Fruit fly (Drosophila melanogaster) whole organism, wandering third instar larva: ENCODE data around the gene miple2.

Experiments
- Hr78 ChIP-seq: fragments of >200 bp; optimal IDR thresholded peaks from 2 replicates; lab custom pipeline; 2017; ENCODE audit warnings: missing biosample characterization, missing genetic modification characterization
- OdsH ChIP-seq: fragments of 200-800 bp; sonication (Bioruptor generic); optimal IDR thresholded peaks from 2 replicates; lab custom pipeline; 2016; ENCODE audit warnings: missing biosample characterization, mild to moderate bottlenecking, missing genetic modification characterization
- br ChIP-seq: fragments of 200-800 bp; sonication (Bioruptor generic); optimal IDR thresholded peaks from 2 replicates; lab custom pipeline; 2016; ENCODE audit warnings: missing biosample characterization, missing genetic modification characterization
- dl ChIP-seq, 2 experiments: fragments of 175-275, 200-275 bp in 1 of 2; fragments of 200-275 bp in 1 of 2; sonication (Bioruptor generic); optimal IDR thresholded peaks; lab custom pipeline; 2018; ENCODE audit warnings: mild to moderate bottlenecking in 2 of 2, missing biosample characterization in 2 of 2, missing genetic modification characterization in 2 of 2, moderate library complexity in 2 of 2; ENCODE audit not compliant: partially characterized antibody in 2 of 2, insufficient read depth in 1 of 2
- h ChIP-seq: fragments of 200-800 bp; sonication (Bioruptor generic); optimal IDR thresholded peaks from 3 replicates; lab custom pipeline; 2016; ENCODE audit warnings: missing biosample characterization, mild to moderate bottlenecking, missing genetic modification characterization
- jim ChIP-seq: fragments of 175-275, 200-325 bp; sonication (Bioruptor generic); optimal IDR thresholded peaks from 2 replicates; lab custom pipeline; 2016; ENCODE audit warnings: missing biosample characterization, mild to moderate bottlenecking, missing genetic modification characterization
- lola ChIP-seq: fragments of >200 bp; optimal IDR thresholded peaks from 2 replicates; lab custom pipeline; 2017; ENCODE audit warnings: missing biosample characterization, missing genetic modification characterization
- psq ChIP-seq: fragments of 200-800 bp; sonication (Bioruptor generic); optimal IDR thresholded peaks from 3 replicates; lab custom pipeline; 2017; ENCODE audit warnings: missing biosample characterization, mild to moderate bottlenecking, missing genetic modification characterization, moderate library complexity

- TF ChIP-seq dl (GFP tag; optimal IDR thresholded peaks at IDR 0.05; lab: Kevin White, UChicago; ENCODE audit: insufficient read depth in 1 of 2, partially characterized antibody in 2 of 2) = no peak
- no peak for TF ChIP-seq OdsH (GFP tag; lab: Kevin White, UChicago)
- TF ChIP-seq psq = no peak
- TF ChIP-seq br = no peak
- TF ChIP-seq jim = no peak
- TF ChIP-seq lola = no peak
- TF ChIP-seq h (GFP tag; lab: Kevin White, UChicago) = no peak
- no peak for TF ChIP-seq Hr78
Measured at dm6 chr3L:298459-298858, 27.5 kb downstream of the miple2 start.
